Worm (Caenorhabditis elegans) whole organism, late embryonic: ENCODE results near the gene C28H8.5.

Experiments used
- ceh-14 ChIP-seq: sonication (generic microtip); optimal IDR thresholded peaks from 2 replicates; lab custom pipeline; 2016; ENCODE audit warnings: missing genotype, missing genetic modification characterization, missing compliant biosample characterization
- ceh-6 ChIP-seq: fragments of 200-800 bp; sonication (Bioruptor generic); optimal IDR thresholded peaks from 2 replicates; lab custom pipeline; 2018; ENCODE audit warnings: mild to moderate bottlenecking, missing genetic modification characterization, missing compliant biosample characterization
- fkh-10 ChIP-seq: fragments of 150-350 bp; optimal IDR thresholded peaks from 2 replicates; lab custom pipeline; 2014; ENCODE audit warnings: missing biosample characterization, missing genetic modification reagents, missing genetic modification characterization
- hlh-13 ChIP-seq: fragments of 200-800 bp; sonication (Bioruptor generic); optimal IDR thresholded peaks from 2 replicates; lab custom pipeline; 2018; ENCODE audit warnings: mild to moderate bottlenecking, missing genetic modification characterization, missing compliant biosample characterization
- lin-11 ChIP-seq: fragments of 200-800 bp; sonication (Bioruptor generic); optimal IDR thresholded peaks from 2 replicates; lab custom pipeline; 2018; ENCODE audit warnings: mild to moderate bottlenecking, missing genetic modification characterization, missing compliant biosample characterization
- pha-4 ChIP-seq: fragments of 150-350 bp; optimal IDR thresholded peaks from 2 replicates; lab custom pipeline; 2018; ENCODE audit warnings: missing biosample characterization, missing genetic modification reagents, missing genetic modification characterization
- sox-4 ChIP-seq: sonication (generic microtip); optimal IDR thresholded peaks from 2 replicates; lab custom pipeline; 2017; ENCODE audit warnings: mild to moderate bottlenecking, missing genetic modification characterization, inconsistent platforms, missing compliant biosample characterization
- ztf-16 ChIP-seq: sonication (generic microtip); optimal IDR thresholded peaks from 2 replicates; lab custom pipeline; 2017; ENCODE audit warnings: missing genetic modification characterization, missing compliant biosample characterization

DNA sequence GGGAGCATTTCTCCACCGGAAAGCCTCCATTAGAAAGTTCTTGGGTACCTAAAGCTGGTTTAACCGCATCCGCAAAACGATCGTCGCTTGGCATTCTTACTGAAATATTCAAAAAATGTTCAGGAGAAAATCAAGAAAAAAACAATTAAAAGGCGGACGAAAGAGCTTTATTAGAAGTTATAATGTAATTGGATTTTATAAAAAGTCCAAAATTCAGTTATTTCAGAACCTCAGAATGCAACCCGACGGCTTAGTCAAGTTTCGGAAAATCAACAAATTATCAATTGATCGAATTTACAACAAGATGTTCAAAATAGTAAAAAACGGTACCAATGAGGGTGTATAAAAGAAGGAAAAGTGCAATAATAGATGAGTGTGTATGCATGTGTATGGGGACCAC, 11.8 kb downstream of the C28H8.5 start, which contains the start of gene pxl-1:
- TF ChIP-seq hlh-13 (no peak), lin-11 (tag; lab: Kevin White, UChicago) (no peak), ztf-16 (tag; lab: Kevin White, UChicago) (no peak), fkh-10 (GFP tag; lab: Kevin White, UChicago) (no peak), pha-4 (tag; lab: Kevin White, UChicago) (no peak), sox-4 (no peak), ceh-6 (GFP tag; lab: Kevin White, UChicago) (no peak), ceh-14 (no peak)
